Worm (Caenorhabditis elegans) whole organism, late embryonic: ENCODE measurements around the gene unc-119.

Source experiments
- T23F11.4 ChIP-seq: fragments of 200-800 bp; sonication (Bioruptor generic); optimal IDR thresholded peaks from 2 replicates; lab custom pipeline; 2018; ENCODE audit warnings: mild to moderate bottlenecking, missing genetic modification characterization, missing compliant biosample characterization
- ceh-48 ChIP-seq: sonication (generic microtip); optimal IDR thresholded peaks from 2 replicates; lab custom pipeline; 2016; ENCODE audit warnings: missing genetic modification characterization, inconsistent platforms, missing compliant biosample characterization
- ceh-9 ChIP-seq: sonication (generic microtip); optimal IDR thresholded peaks from 2 replicates; lab custom pipeline; 2016; ENCODE audit warnings: mild to moderate bottlenecking, missing genetic modification characterization, inconsistent platforms, missing compliant biosample characterization
- che-1 ChIP-seq: sonication (generic microtip); optimal IDR thresholded peaks from 2 replicates; lab custom pipeline; 2016; ENCODE audit warnings: mild to moderate bottlenecking, missing genetic modification characterization, missing compliant biosample characterization
- dve-1 ChIP-seq: sonication (generic microtip); optimal IDR thresholded peaks from 2 replicates; lab custom pipeline; 2017; ENCODE audit warnings: antibody characterized with exemption, mild to moderate bottlenecking, missing genetic modification characterization, missing compliant biosample characterization
- elt-2 ChIP-seq: sonication (generic microtip); optimal IDR thresholded peaks from 2 replicates; lab custom pipeline; 2016; ENCODE audit warnings: missing genetic modification reagents, missing genetic modification characterization, missing compliant biosample characterization
- nhr-11 ChIP-seq: fragments of 150-350 bp; optimal IDR thresholded peaks from 2 replicates; lab custom pipeline; 2014; ENCODE audit warnings: missing biosample characterization, missing genetic modification characterization
- pag-3 ChIP-seq: sonication (generic microtip); optimal IDR thresholded peaks from 2 replicates; lab custom pipeline; 2016; ENCODE audit warnings: missing compliant biosample characterization, missing genetic modification characterization, borderline replicate concordance
- pax-1 ChIP-seq: fragments of 150-350 bp; optimal IDR thresholded peaks from 2 replicates; lab custom pipeline; 2014; ENCODE audit warnings: missing biosample characterization, missing genetic modification characterization
- pha-4 ChIP-seq: fragments of 150-350 bp; optimal IDR thresholded peaks from 2 replicates; lab custom pipeline; 2018; ENCODE audit warnings: missing biosample characterization, missing genetic modification reagents, missing genetic modification characterization
- pqm-1 ChIP-seq: sonication (generic microtip); optimal IDR thresholded peaks from 2 replicates; lab custom pipeline; 2016; ENCODE audit warnings: missing genetic modification characterization, missing compliant biosample characterization
- rnt-1 ChIP-seq: sonication (generic microtip); optimal IDR thresholded peaks from 2 replicates; lab custom pipeline; 2016; ENCODE audit warnings: missing genetic modification characterization, missing compliant biosample characterization

DNA sequence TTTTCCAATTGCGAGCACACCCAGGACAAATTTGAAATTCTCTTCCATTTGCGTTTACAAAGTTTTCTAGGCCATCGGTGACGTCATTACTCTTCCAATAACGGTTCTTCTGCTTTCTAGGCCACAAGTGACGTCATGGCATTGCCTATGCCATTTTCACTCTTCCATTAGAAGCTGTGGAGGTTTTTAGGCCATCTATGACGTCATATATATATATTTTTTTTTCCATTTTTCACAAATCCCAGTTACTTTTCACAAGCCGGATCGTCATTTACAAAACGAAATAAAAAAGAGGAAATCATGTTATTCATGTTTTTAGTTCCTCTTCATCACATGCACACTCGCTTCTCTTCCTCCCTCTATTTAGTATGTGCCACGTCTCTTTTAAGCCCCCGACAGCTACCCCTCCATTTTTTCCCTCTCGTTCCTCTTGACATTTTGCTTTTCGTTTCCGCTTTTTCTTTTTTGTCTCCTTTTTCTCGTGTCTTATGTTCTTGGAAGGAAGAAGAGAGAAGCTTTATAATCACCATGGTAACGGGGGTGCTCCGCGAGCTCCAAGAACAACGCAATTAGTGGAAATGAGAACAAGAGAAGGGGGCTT is 668 bp downstream of the unc-119 start:
- no peak for TF ChIP-seq rnt-1 (tag; lab: Kevin White, UChicago)
- no peak for TF ChIP-seq dve-1 (tag; lab: Kevin White, UChicago)
- TF ChIP-seq pqm-1 (tag; lab: Kevin White, UChicago): no peak
- TF ChIP-seq pag-3 (tag; lab: Kevin White, UChicago): no peak
- TF ChIP-seq che-1 (tag; lab: Kevin White, UChicago): no peak
- TF ChIP-seq elt-2 (tag; lab: Kevin White, UChicago): no peak
- TF ChIP-seq ceh-9 (tag; lab: Kevin White, UChicago): no peak
- no peak for TF ChIP-seq nhr-11 (tag; lab: Kevin White, UChicago)
- TF ChIP-seq T23F11.4 (GFP tag; lab: Kevin White, UChicago): no peak
- no peak for TF ChIP-seq ceh-48 (tag; lab: Kevin White, UChicago)
- TF ChIP-seq pax-1 (tag; lab: Kevin White, UChicago): no peak
- TF ChIP-seq pha-4 (tag; lab: Kevin White, UChicago): no peak
